Fruit fly (Drosophila melanogaster): Measurements from ENCODE around the gene CG7017.

- no peak for TF ChIP-seq CG13424 (tag; optimal IDR thresholded peaks at IDR 0.05)
- no peak for TF ChIP-seq CG18619 (GFP tag; optimal IDR thresholded peaks at IDR 0.05)
- TF ChIP-seq phol (tag; optimal IDR thresholded peaks at IDR 0.05) = no peak
- TF ChIP-seq so (GFP tag; IDR thresholded peaks at IDR 0.05) = no peak
- no peak for TF ChIP-seq sr (GFP tag; IDR thresholded peaks at IDR 0.05)
- no peak for TF ChIP-seq CG17802 (tag; optimal IDR thresholded peaks at IDR 0.05)
- TF ChIP-seq CG30020 (tag; optimal IDR thresholded peaks at IDR 0.05) = no peak
- no peak for TF ChIP-seq Dek (tag; optimal IDR thresholded peaks at IDR 0.05)
- no peak for TF ChIP-seq psq (GFP tag; optimal IDR thresholded peaks at IDR 0.05)
Measured at dm6 chr3L:20178101-20178500, 33.8 kb downstream of the CG7017 start.

Data from whole organism, embryonic.